Worm (Caenorhabditis elegans): ENCODE measurements around the gene acr-3.

acr-3 gene

DNA sequence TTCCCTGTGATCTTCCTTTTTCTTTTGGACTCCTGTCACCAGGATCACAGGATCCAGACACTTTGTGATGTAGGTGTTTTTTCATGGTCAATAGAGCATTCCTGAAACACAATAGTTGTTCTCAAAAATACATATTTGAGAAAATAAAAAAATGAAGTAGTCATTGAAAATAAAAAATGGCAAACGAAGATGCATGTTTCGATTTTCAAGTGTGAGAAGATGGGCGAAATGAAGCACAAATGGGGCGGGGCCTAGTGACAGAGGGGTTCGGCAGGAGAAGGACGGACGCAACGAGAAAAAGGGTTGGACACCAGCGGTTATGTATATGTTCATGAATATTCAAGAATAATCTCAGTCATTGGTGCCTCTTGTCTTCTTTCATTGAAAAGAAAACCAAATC lies 19.4 kb upstream of the acr-3 start, which contains the start of gene F38B6.6:
Gene F38B6.6 (minus strand): TSS at position 101 of the 400 bp plus-strand sequence.
- TF ChIP-seq dao-5 (tag; optimal IDR thresholded peaks at IDR 0.05), result no peak
- TF ChIP-seq him-1 (tag; optimal IDR thresholded peaks at IDR 0.05), result no peak
- TF ChIP-seq W03F9.2 (tag; optimal IDR thresholded peaks at IDR 0.05), result no peak

DNA sequence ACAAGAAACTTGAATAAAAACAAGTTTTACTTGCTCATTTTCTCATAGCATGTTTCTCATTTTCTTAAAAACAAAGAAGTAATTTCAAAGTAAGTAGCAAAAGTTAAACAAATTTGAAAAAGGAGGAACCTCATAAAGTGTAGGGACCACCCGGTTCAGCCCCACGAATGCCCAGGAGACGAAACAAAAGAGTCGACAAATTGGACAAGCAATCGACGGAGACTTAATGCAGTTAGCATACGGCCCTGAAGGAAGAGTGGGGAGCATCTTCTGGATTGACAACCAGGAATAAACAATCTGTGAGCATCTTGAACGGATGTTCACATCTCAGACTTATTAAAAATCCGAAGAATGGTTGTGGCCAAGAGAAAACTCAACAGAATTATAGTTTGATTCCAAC lies 17.7 kb upstream of the acr-3 start:
- TF ChIP-seq W03F9.2 (tag; optimal IDR thresholded peaks at IDR 0.05) (no peak), him-1 (tag; optimal IDR thresholded peaks at IDR 0.05) (no peak), dao-5 (tag; optimal IDR thresholded peaks at IDR 0.05) (no peak)

DNA sequence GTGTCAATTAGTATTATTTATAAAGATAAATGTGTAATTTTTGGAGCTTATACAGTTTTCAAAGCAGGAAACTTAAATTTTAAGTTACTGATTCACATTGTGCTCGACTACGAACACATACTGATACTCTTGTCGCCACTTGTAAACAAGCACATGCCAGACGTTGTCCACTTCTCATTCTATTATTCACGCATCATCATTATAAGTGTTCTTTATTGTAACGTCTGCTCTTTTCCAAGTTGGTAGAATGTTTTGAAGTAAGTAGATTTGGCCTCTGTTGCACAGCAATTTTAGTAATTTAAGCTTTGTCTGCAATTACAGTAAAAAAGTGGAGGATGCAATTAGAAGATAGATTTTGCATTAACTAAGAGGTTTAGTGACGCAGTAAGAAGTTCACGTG lies 16.4 kb upstream of the acr-3 start:
- no peak for TF ChIP-seq him-1 (tag; optimal IDR thresholded peaks at IDR 0.05)
- no peak for TF ChIP-seq dao-5 (tag; optimal IDR thresholded peaks at IDR 0.05)
- TF ChIP-seq W03F9.2 (tag; optimal IDR thresholded peaks at IDR 0.05), result no peak

DNA sequence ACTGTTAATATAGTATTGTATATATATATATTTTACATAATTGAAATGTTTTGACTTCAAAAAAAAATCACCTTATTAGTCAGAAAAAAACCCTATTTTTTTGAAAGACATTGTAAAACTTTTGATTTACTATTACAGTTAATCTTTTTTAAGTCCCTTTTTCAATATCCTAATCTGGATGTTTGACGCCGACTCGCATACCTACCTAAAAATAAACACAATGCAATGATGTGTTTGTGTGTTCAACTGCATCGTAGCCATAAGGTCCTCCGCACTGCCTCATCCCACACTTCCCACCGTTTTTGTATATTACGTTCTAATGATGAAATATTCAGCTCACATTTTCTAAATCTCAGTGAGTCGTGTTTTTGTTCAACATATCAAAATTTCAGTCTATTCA lies 16.0 kb upstream of the acr-3 start, which contains the start of gene F38B6.3:
Gene F38B6.3 (plus strand): TSS at position 301 of the 400 bp plus-strand sequence.
- TF ChIP-seq dao-5 (tag; optimal IDR thresholded peaks at IDR 0.05), result no peak
- TF ChIP-seq W03F9.2 (tag; optimal IDR thresholded peaks at IDR 0.05), result no peak
- TF ChIP-seq him-1 (tag; optimal IDR thresholded peaks at IDR 0.05), result no peak

DNA sequence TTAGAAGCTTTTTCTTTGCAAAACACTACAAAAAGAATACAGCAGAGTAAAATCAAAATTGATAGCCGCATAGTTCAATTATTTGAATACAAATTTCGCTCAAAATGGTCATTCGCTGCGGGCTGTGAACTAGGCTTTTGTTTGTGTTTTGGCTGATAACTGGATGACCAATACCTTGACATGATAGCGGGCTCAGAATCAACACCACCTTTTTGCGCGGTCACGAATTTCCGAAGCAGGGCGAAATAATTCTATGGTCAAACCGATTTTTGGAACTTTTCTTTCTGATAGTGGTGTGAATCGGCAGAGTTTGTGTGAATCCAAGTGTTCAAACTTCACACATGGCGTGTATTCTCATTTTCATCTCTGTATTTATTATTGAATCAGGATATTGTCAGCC lies 11.1 kb upstream of the acr-3 start, which contains the start of the genes F38B6.7 and F38B6.2:
Gene F38B6.7 (minus strand): TSS at position 101 of the 400 bp plus-strand sequence.
Gene F38B6.2 (plus strand): TSS at position 267 of the 400 bp plus-strand sequence.
- TF ChIP-seq him-1 (tag; optimal IDR thresholded peaks at IDR 0.05), result no peak
- TF ChIP-seq W03F9.2 (tag; optimal IDR thresholded peaks at IDR 0.05), result no peak

DNA sequence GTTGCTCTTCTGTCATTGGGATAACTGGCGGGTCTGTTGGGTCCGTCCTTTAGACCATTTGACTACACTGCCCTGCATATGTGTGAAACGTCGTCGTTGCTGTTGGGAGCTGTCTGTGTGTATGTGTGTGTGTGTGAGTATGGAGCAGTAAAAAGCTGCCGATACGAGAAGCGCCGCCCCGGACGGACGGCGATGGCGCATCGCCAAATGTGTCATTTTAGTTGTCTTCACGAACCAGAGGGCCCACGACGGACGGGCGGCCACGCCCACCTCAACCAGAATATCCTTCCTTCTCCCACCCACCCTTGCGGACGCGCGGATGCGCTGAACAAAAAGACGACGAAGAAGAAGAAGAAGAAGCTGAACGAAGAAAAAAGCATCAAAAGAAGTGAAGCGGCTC lies 7.1 kb upstream of the acr-3 start, which contains the start of gene acr-2:
Gene acr-2 (plus strand): TSS at position 301 of the 400 bp plus-strand sequence.
- no peak for TF ChIP-seq dao-5 (tag; optimal IDR thresholded peaks at IDR 0.05)
- TF ChIP-seq him-1 (tag; optimal IDR thresholded peaks at IDR 0.05), result no peak
- no peak for TF ChIP-seq W03F9.2 (tag; optimal IDR thresholded peaks at IDR 0.05)

DNA sequence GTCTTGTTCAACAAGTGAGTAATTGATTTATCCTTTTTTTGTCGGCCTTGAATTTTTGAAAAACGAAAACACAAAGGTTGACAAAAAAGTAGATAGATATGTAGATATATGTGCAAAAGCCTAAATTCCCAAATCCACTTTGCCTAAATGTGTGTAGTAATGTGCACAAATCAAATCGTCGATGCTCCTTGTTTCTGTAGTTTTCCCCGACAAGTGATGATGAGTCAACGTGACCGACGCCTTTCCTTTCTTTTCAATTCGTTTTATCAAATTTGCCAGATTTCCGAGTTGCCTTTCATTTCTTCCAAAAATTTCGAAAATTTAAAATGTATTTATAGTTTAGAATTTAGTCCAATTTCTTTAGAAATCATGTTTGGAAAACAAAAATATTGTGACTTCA lies 4.2 kb upstream of the acr-3 start:
- no peak for TF ChIP-seq W03F9.2 (tag; optimal IDR thresholded peaks at IDR 0.05)
- TF ChIP-seq him-1 (tag; optimal IDR thresholded peaks at IDR 0.05), result no peak
- TF ChIP-seq dao-5 (tag; optimal IDR thresholded peaks at IDR 0.05), result no peak

DNA sequence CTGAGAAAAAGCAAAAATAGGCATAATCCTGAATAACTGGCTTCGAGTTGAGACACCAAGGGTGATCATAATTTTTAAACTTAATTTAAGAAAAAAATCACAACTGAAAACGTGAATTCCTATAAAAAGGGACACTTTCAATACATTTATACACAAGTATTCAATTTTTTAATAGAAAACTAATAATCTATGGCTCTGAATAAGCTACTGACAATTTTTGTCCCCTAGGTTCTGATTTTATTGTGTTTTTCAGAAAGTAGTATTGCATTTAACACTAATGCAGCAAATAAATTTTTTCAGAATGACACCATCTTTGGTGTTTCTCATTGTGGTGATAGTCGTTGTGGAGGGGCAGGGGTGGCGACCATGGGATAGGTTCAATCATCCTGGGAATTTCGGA lies 3.9 kb downstream of the acr-3 start, which contains the start of gene nas-11:
Gene nas-11 (plus strand): TSS at position 301 of the 400 bp plus-strand sequence.
- TF ChIP-seq W03F9.2 (tag; optimal IDR thresholded peaks at IDR 0.05) (no peak), him-1 (tag; optimal IDR thresholded peaks at IDR 0.05) (no peak), dao-5 (tag; optimal IDR thresholded peaks at IDR 0.05) (no peak)

DNA sequence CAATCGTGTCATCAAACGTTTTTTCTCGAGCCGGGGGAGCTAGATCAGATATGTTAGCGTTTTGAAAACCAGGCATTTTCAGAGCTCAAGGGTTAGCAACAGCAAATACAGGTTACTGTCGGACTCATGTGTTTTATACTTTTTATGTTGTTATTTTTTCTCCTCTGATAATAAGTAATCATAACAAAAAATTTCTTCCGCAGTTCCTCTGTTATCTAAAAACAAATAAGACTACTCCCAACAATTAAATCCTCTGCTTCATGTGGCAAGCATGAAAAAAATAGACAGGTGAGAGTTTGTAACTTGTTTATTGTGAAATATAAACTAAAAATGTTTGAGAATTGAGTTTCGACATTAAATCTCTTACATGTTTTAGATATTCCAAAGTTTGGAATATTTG lies 9.3 kb downstream of the acr-3 start, which contains the start of gene smf-2:
Gene smf-2 (minus strand): TSS at position 101 of the 400 bp plus-strand sequence.
- TF ChIP-seq him-1 (tag; optimal IDR thresholded peaks at IDR 0.05), result no peak
- TF ChIP-seq dao-5 (tag; optimal IDR thresholded peaks at IDR 0.05), result no peak
- TF ChIP-seq W03F9.2 (tag; optimal IDR thresholded peaks at IDR 0.05), result no peak

DNA sequence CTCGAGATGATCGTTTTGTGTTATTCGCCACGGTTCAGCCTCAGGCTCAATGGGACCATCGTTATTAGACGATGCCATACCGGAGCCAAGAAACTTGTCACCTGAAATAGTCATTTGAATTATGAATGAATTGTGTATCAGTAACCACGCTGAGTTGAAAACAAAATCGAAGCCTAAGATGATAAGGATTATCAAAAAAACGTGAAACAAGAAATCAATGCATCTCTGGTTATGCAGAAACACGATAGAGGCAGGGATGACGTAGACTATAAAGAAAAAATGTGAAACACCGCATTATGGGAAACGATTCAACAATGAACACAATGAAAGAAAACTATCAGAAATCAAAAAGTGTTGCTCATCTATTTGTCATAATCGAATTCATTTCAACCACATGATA lies 13.6 kb downstream of the acr-3 start, which contains the start of gene smf-1:
Gene smf-1 (minus strand): TSS at position 101 of the 400 bp plus-strand sequence.
- TF ChIP-seq dao-5 (tag; optimal IDR thresholded peaks at IDR 0.05) (no peak), W03F9.2 (tag; optimal IDR thresholded peaks at IDR 0.05) (no peak), him-1 (tag; optimal IDR thresholded peaks at IDR 0.05) (no peak)

DNA sequence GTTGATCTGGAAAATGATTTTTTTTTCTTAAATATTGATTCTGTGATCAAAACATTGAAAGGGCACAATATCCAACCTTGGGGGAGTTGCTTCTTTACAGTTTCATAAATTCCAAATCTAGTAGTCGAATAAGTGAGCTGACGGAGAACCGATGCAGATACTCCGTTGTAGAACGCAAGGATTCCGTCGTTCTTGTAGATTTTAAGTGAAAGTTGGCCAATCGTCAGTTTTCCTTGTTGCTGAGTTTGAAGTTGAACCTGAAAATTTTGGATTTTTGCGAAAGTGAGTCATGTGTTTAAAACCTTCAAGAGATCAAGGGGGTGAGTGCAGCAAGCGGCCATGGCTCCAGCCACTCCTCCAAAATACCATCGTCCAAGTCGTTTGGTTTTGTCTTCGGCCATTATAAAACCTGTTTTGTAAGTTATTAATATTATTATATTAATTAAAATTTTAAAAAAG lies 16.0 kb downstream of the acr-3 start, which contains the start of gene slc-25A10:
Gene slc-25A10 (minus strand): TSS at position 409 of the 459 bp plus-strand sequence.
- TF ChIP-seq dao-5 (tag; optimal IDR thresholded peaks at IDR 0.05) (no peak), him-1 (tag; optimal IDR thresholded peaks at IDR 0.05) (no peak), W03F9.2 (tag; optimal IDR thresholded peaks at IDR 0.05) (no peak)

DNA sequence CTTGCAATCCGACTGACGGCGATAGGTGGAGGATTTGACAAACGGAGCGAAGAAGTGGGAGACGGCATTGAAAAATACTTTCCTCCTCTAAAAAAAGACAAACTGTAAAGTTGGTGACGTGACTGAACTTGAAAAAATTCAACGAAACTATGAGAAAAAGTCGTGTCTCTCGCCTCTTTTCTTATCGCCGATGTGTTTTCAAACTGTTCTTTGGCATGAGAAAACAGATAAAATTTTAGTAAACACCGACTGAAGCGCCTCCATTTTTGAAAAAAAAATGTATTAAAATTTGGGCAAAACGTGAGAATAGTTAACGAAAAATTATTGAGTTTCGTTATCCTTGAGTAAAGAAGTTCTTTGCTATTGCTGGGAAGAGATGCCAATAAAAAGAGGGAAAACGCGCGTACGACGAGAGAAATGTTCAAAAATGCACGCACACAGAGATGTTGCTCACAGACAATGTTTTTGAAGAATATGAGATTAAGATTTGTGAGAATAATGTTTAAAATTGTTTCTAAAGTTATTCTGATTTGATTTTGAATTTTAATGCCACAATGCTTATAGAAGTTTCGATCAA lies 19.6 kb downstream of the acr-3 start:
- TF ChIP-seq dao-5 (tag; optimal IDR thresholded peaks at IDR 0.05) (no peak), him-1 (tag; optimal IDR thresholded peaks at IDR 0.05) (no peak), W03F9.2 (tag; optimal IDR thresholded peaks at IDR 0.05) (no peak)

DNA sequence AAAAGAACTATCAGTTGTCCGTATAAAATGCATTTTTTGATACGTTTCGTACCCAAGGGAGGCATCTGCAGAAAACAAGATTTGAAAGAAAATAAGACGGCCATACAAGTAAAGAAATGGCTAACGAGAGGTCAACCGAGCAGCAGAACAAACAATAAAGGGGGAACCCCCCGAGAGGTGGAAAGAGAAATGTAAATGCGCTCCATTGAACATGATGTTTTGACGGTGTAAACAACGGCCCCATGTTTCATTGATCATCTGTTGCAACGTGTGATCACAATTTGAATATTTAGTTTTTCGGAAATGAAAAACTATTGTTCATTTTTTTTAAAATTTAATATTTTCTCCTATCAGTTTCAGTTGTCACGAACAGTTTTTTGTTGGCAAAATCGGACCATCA lies 20.3 kb downstream of the acr-3 start, which contains the start of gene K11G12.6:
Gene K11G12.6 (minus strand): TSS at position 65 of the 400 bp plus-strand sequence.
- TF ChIP-seq him-1 (tag; optimal IDR thresholded peaks at IDR 0.05) (no peak), dao-5 (tag; optimal IDR thresholded peaks at IDR 0.05) (no peak)

DNA sequence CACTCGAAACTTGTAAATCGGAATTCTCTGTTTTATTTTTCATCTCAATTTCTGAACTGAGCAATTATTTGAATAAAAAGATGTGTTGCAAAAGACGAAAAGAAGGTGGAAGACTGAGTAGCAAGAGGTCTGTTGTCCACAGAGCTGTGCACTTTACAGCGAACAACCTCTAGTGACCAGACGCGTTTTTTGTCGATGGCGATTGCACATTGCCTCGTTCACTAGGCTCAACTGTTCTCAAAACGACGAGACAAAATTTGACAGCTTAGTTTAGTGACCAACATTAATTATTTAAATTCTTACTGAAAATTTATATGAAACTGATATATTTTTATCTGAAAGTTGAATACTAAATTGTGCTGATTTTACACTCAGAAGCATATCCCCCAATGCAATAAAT lies 23.9 kb downstream of the acr-3 start, which contains the start of gene R03E9.2:
Gene R03E9.2 (minus strand): TSS at position 101 of the 400 bp plus-strand sequence.
- TF ChIP-seq W03F9.2 (tag; optimal IDR thresholded peaks at IDR 0.05) (no peak), him-1 (tag; optimal IDR thresholded peaks at IDR 0.05) (no peak), dao-5 (tag; optimal IDR thresholded peaks at IDR 0.05) (no peak)

All from whole organism, L4/young adult.